Worm (Caenorhabditis elegans) whole organism, L4 larva: ENCODE results near the gene pptr-1.

ENCODE experiments used
- D1046.2 ChIP-seq: fragments of 200-800 bp; sonication (Bioruptor generic); IDR thresholded peaks from 2 replicates; pipeline ENCODE4 v1.3.6; 2022; ENCODE audit warnings: missing genetic modification characterization, missing compliant biosample characterization
- lin-13 ChIP-seq: fragments of 150-350 bp; optimal IDR thresholded peaks from 2 replicates; lab custom pipeline; 2014; ENCODE audit warnings: missing biosample characterization, missing genetic modification reagents, missing genetic modification characterization
- madf-5 ChIP-seq, 2 experiments: fragments of 200-800 bp; sonication (Bioruptor generic); IDR thresholded peaks; 2 replicates each; pipeline ENCODE4 v1.3.6; 2022; ENCODE audit warnings: missing compliant biosample characterization in 2 of 2, missing genetic modification characterization in 2 of 2
- madf-9 ChIP-seq: fragments of 200-800 bp; sonication (Bioruptor generic); conservative IDR thresholded peaks from 2 replicates; pipeline ENCODE4 v1.3.6; 2022; ENCODE audit warnings: missing genetic modification reagents, missing genetic modification characterization, missing compliant biosample characterization
- nhr-11 ChIP-seq: fragments of 150-350 bp; optimal IDR thresholded peaks from 2 replicates; lab custom pipeline; 2014; ENCODE audit warnings: missing biosample characterization, missing genetic modification characterization
- nhr-25 ChIP-seq: sonication (generic microtip); optimal IDR thresholded peaks from 2 replicates; lab custom pipeline; 2017; ENCODE audit warnings: missing genetic modification characterization, mild to moderate bottlenecking, missing compliant biosample characterization, antibody characterized with exemption, moderate library complexity, borderline replicate concordance; ENCODE audit not compliant: insufficient read depth
- nhr-28 ChIP-seq: fragments of 150-350 bp; optimal IDR thresholded peaks from 2 replicates; lab custom pipeline; 2014; ENCODE audit warnings: missing biosample characterization, missing genetic modification characterization
- nhr-77 ChIP-seq: fragments of 150-350 bp; optimal IDR thresholded peaks from 2 replicates; lab custom pipeline; 2014; ENCODE audit warnings: missing biosample characterization, missing genetic modification characterization
- pqm-1 ChIP-seq: sonication (generic microtip); optimal IDR thresholded peaks from 2 replicates; lab custom pipeline; 2017; ENCODE audit warnings: missing biosample characterization, missing genetic modification characterization

ce11 chrV:16336326-16336725 is 21.0 kb upstream of the pptr-1 start, which contains the start of gene srw-87:
- TF ChIP-seq D1046.2 (GFP tag; lab: Robert Waterston, UW) (no peak), madf-5 (GFP tag; IDR thresholded peaks at IDR 0.05; lab: Robert Waterston, UW) (no peak), nhr-77 (no peak), nhr-28 (no peak), madf-9 (GFP tag; lab: Robert Waterston, UW) (no peak), pqm-1 (tag; lab: Kevin White, UChicago) (no peak), lin-13 (GFP tag; lab: Kevin White, UChicago) (no peak), nhr-25 (tag; lab: Kevin White, UChicago) (no peak), nhr-11 (tag; lab: Kevin White, UChicago) (no peak)
